Worm (Caenorhabditis elegans) whole organism, L1 larva: ENCODE data around the gene nlp-2.

Experiments used
- C34B4.2 ChIP-seq: sonication (generic microtip); optimal IDR thresholded peaks from 2 replicates; lab custom pipeline; 2017; ENCODE audit warnings: mild to moderate bottlenecking, missing genetic modification characterization, missing compliant biosample characterization
- Y116A8C.19 ChIP-seq: sonication (generic microtip); optimal IDR thresholded peaks from 2 replicates; lab custom pipeline; 2016; ENCODE audit warnings: missing compliant biosample characterization, missing genetic modification characterization, borderline replicate concordance
- aly-2 ChIP-seq: fragments of 150-350 bp; optimal IDR thresholded peaks from 2 replicates; lab custom pipeline; 2014; ENCODE audit warnings: missing biosample characterization, missing genetic modification characterization
- ama-1 ChIP-seq: fragments of 150-350 bp; optimal IDR thresholded peaks from 2 replicates; lab custom pipeline; 2014
- blmp-1 ChIP-seq: fragments of 150-350 bp; optimal IDR thresholded peaks from 2 replicates; lab custom pipeline; 2014; ENCODE audit warnings: missing biosample characterization, missing genetic modification characterization
- ceh-63 ChIP-seq: fragments of 200-800 bp; sonication (Bioruptor generic); optimal IDR thresholded peaks from 2 replicates; lab custom pipeline; 2018; ENCODE audit warnings: mild to moderate bottlenecking, missing genetic modification characterization, missing compliant biosample characterization
- ceh-8 ChIP-seq: fragments of 200-800 bp; sonication (Bioruptor generic); optimal IDR thresholded peaks from 2 replicates; lab custom pipeline; 2018; ENCODE audit warnings: mild to moderate bottlenecking, missing genetic modification characterization, moderate library complexity, missing compliant biosample characterization
- ceh-82 ChIP-seq, 3 experiments: fragments of 150-350 bp in 1 of 3; sonication (generic microtip) in 2 of 3; optimal IDR thresholded peaks; 2 replicates each; lab custom pipeline; 2014 to 2017; ENCODE audit warnings: missing biosample characterization in 3 of 3, missing genetic modification characterization in 3 of 3
- ceh-88 ChIP-seq: fragments of 200-800 bp; sonication (Bioruptor generic); IDR thresholded peaks from 2 replicates; pipeline ENCODE4 v1.3.6; 2022; ENCODE audit warnings: missing genetic modification characterization, missing compliant biosample characterization
- dsc-1 ChIP-seq: sonication (generic microtip); optimal IDR thresholded peaks from 2 replicates; lab custom pipeline; 2016; ENCODE audit warnings: mild to moderate bottlenecking, missing genetic modification characterization, missing compliant biosample characterization
- efl-1 ChIP-seq, 4 experiments: fragments of 150-350 bp; optimal IDR thresholded peaks in 3 of 4; peaks in 1 of 4; 1 replicate in 1 of 4; 2 replicates in 3 of 4; lab custom pipeline; 2014; ENCODE audit warnings: missing biosample characterization in 2 of 4, missing genetic modification characterization in 2 of 4, missing genetic modification reagents in 2 of 4
- egl-27 ChIP-seq, 2 experiments: fragments of 150-350 bp in 1 of 2; sonication (generic microtip); optimal IDR thresholded peaks; 3 replicates each; lab custom pipeline; 2017 to 2018; ENCODE audit warnings: missing biosample characterization in 2 of 2, missing genetic modification characterization in 2 of 2, missing genetic modification reagents in 2 of 2
- elt-2 ChIP-seq: sonication (generic microtip); optimal IDR thresholded peaks from 2 replicates; lab custom pipeline; 2016; ENCODE audit warnings: missing genetic modification characterization, mild to moderate bottlenecking, inconsistent platforms, missing compliant biosample characterization, missing genetic modification reagents
- fkh-10 ChIP-seq: sonication (generic microtip); optimal IDR thresholded peaks from 2 replicates; lab custom pipeline; 2017; ENCODE audit warnings: missing biosample characterization, missing genetic modification reagents, missing genetic modification characterization
- hlh-4 ChIP-seq: sonication (generic microtip); optimal IDR thresholded peaks from 2 replicates; lab custom pipeline; 2016; ENCODE audit warnings: mild to moderate bottlenecking, missing genetic modification characterization, missing compliant biosample characterization
- hpl-2 ChIP-seq: fragments of 150-350 bp; optimal IDR thresholded peaks from 2 replicates; lab custom pipeline; 2014; ENCODE audit warnings: missing biosample characterization, missing genetic modification reagents, missing genetic modification characterization
- isw-1 ChIP-seq: fragments of 200-800 bp; sonication (Bioruptor generic); IDR thresholded peaks from 2 replicates; pipeline ENCODE4 v1.3.6; 2022; ENCODE audit warnings: missing genetic modification characterization, missing compliant biosample characterization
- lin-14 ChIP-seq: fragments of 200-800 bp; sonication (Bioruptor generic); optimal IDR thresholded peaks from 2 replicates; lab custom pipeline; 2018; ENCODE audit warnings: mild to moderate bottlenecking, missing genetic modification characterization, moderate library complexity, missing compliant biosample characterization
- lin-15B ChIP-seq: fragments of 150-350 bp; sonication (generic microtip); optimal IDR thresholded peaks from 3 replicates; lab custom pipeline; 2014; ENCODE audit warnings: missing biosample characterization, missing genetic modification characterization
- lin-35 ChIP-seq, 2 experiments: fragments of 150-350 bp; optimal IDR thresholded peaks; 2 replicates each; lab custom pipeline; 2014; ENCODE audit warnings: missing biosample characterization in 2 of 2, missing genetic modification characterization in 2 of 2, missing genetic modification reagents in 2 of 2
- lir-3 ChIP-seq: sonication (generic microtip); optimal IDR thresholded peaks from 2 replicates; lab custom pipeline; 2016; ENCODE audit warnings: mild to moderate bottlenecking, missing genetic modification characterization, moderate library complexity, missing compliant biosample characterization; ENCODE audit not compliant: poor library complexity
- mab-9 ChIP-seq: fragments of 200-800 bp; sonication (Bioruptor generic); IDR thresholded peaks from 2 replicates; pipeline ENCODE4 v1.3.6; 2022; ENCODE audit warnings: missing genetic modification reagents, missing genetic modification characterization, missing compliant biosample characterization
- mdl-1 ChIP-seq, 2 experiments: fragments of 150-350 bp; optimal IDR thresholded peaks; 2 replicates each; lab custom pipeline; 2014 to 2017; ENCODE audit warnings: missing biosample characterization in 2 of 2, missing genetic modification characterization in 2 of 2, inconsistent platforms in 1 of 2
- mef-2 ChIP-seq: fragments of 150-350 bp; optimal IDR thresholded peaks from 2 replicates; lab custom pipeline; 2014; ENCODE audit warnings: missing biosample characterization, missing genetic modification characterization
- mep-1 ChIP-seq: fragments of 150-350 bp; optimal IDR thresholded peaks from 2 replicates; lab custom pipeline; 2014; ENCODE audit warnings: missing biosample characterization, missing genetic modification characterization
- nhr-11 ChIP-seq: fragments of 150-350 bp; optimal IDR thresholded peaks from 2 replicates; lab custom pipeline; 2014; ENCODE audit warnings: missing biosample characterization, missing genetic modification characterization
- nhr-12 ChIP-seq: sonication (generic microtip); optimal IDR thresholded peaks from 2 replicates; lab custom pipeline; 2017; ENCODE audit warnings: missing biosample characterization, missing genetic modification characterization
- nhr-237 ChIP-seq: fragments of 150-350 bp; optimal IDR thresholded peaks from 2 replicates; lab custom pipeline; 2014; ENCODE audit warnings: missing biosample characterization, missing genetic modification characterization
- nhr-28 ChIP-seq: fragments of 150-350 bp; optimal IDR thresholded peaks from 2 replicates; lab custom pipeline; 2014; ENCODE audit warnings: missing biosample characterization, missing genetic modification characterization
- nhr-47 ChIP-seq: sonication (generic microtip); optimal IDR thresholded peaks from 2 replicates; lab custom pipeline; 2016; ENCODE audit warnings: mild to moderate bottlenecking, missing genetic modification characterization, moderate library complexity, missing compliant biosample characterization
- nhr-77 ChIP-seq: fragments of 150-350 bp; optimal IDR thresholded peaks from 2 replicates; lab custom pipeline; 2014; ENCODE audit warnings: missing biosample characterization, missing genetic modification characterization
- nhr-84 ChIP-seq: sonication (generic microtip); optimal IDR thresholded peaks from 2 replicates; lab custom pipeline; 2017; ENCODE audit warnings: missing biosample characterization, missing genetic modification characterization
- nhr-90 ChIP-seq: sonication (generic microtip); optimal IDR thresholded peaks from 2 replicates; lab custom pipeline; 2016; ENCODE audit warnings: mild to moderate bottlenecking, missing genetic modification characterization, missing compliant biosample characterization; ENCODE audit not compliant: poor library complexity
- pag-3 ChIP-seq: sonication (generic microtip); optimal IDR thresholded peaks from 2 replicates; lab custom pipeline; 2017; ENCODE audit warnings: missing genetic modification characterization, mild to moderate bottlenecking, missing compliant biosample characterization, antibody characterized with exemption, borderline replicate concordance; ENCODE audit not compliant: insufficient read depth
- pax-3 ChIP-seq: fragments of 200-800 bp; sonication (Bioruptor generic); optimal IDR thresholded peaks from 2 replicates; lab custom pipeline; 2018; ENCODE audit warnings: mild to moderate bottlenecking, missing genetic modification characterization, moderate library complexity, missing compliant biosample characterization
- pqm-1 ChIP-seq: sonication (generic microtip); optimal IDR thresholded peaks from 3 replicates; lab custom pipeline; 2017; ENCODE audit warnings: missing biosample characterization, missing genetic modification characterization
- skn-1 ChIP-seq: fragments of 150-350 bp; optimal IDR thresholded peaks from 2 replicates; lab custom pipeline; 2014; ENCODE audit warnings: missing biosample characterization, missing genetic modification characterization
- snpc-4 ChIP-seq: fragments of 150-350 bp; optimal IDR thresholded peaks from 2 replicates; lab custom pipeline; 2014; ENCODE audit warnings: missing biosample characterization, missing genetic modification characterization
- snu-23 ChIP-seq: sonication (generic microtip); optimal IDR thresholded peaks from 2 replicates; lab custom pipeline; 2016; ENCODE audit warnings: missing genetic modification characterization, missing compliant biosample characterization
- tbx-2 ChIP-seq: sonication (generic microtip); optimal IDR thresholded peaks from 2 replicates; lab custom pipeline; 2016; ENCODE audit warnings: missing genetic modification characterization, missing compliant biosample characterization
- tlp-1 ChIP-seq: fragments of 150-350 bp; optimal IDR thresholded peaks from 2 replicates; lab custom pipeline; 2014; ENCODE audit warnings: missing biosample characterization, missing genetic modification characterization
- unc-130 ChIP-seq: fragments of 150-350 bp; optimal IDR thresholded peaks from 2 replicates; lab custom pipeline; 2017; ENCODE audit warnings: missing biosample characterization, missing genetic modification characterization, inconsistent platforms
- vab-15 ChIP-seq: sonication (generic microtip); optimal IDR thresholded peaks from 2 replicates; lab custom pipeline; 2017; ENCODE audit warnings: missing genotype, mild to moderate bottlenecking, missing genetic modification characterization, missing compliant biosample characterization
- xbp-1 ChIP-seq: sonication (generic microtip); optimal IDR thresholded peaks from 2 replicates; lab custom pipeline; 2016; ENCODE audit warnings: missing genetic modification characterization, missing compliant biosample characterization
- zip-4 ChIP-seq: fragments of 200-800 bp; sonication (Bioruptor generic); optimal IDR thresholded peaks from 2 replicates; lab custom pipeline; 2018; ENCODE audit warnings: mild to moderate bottlenecking, missing genetic modification characterization, moderate library complexity, missing compliant biosample characterization
- ztf-11 ChIP-seq, 2 experiments: sonication (generic microtip); optimal IDR thresholded peaks; 2 replicates each; lab custom pipeline; 2016 to 2017; ENCODE audit warnings: missing genetic modification characterization in 2 of 2, missing biosample characterization in 1 of 2, missing compliant biosample characterization in 1 of 2

Gene nlp-2

ce11 chrX:2320539-2320938 lies 24.0 kb downstream of the nlp-2 start:
- TF ChIP-seq efl-1 (optimal IDR thresholded peaks at IDR 0.05; lab: Kevin White, UChicago) (no peak), efl-1 (GFP tag; optimal IDR thresholded peaks at IDR 0.05 in 1 of 2; lab: Kevin White, UChicago) (no peak), hpl-2 (GFP tag; lab: Kevin White, UChicago) (no peak), ama-1 (lab: Kevin White, UChicago) (peak; percentile 17), pag-3 (tag; lab: Kevin White, UChicago) (no peak), nhr-11 (tag; lab: Kevin White, UChicago) (no peak), nhr-237 (tag; lab: Kevin White, UChicago) (no peak), pqm-1 (tag; lab: Kevin White, UChicago) (peak; percentile 34), lin-35 (GFP tag; optimal IDR thresholded peaks at IDR 0.05; lab: Kevin White, UChicago) (peak in 1 of 2 experiments; percentile 16), elt-2 (peak; percentile 74)

ce11 chrX:2319238-2319637 lies 25.3 kb downstream of the nlp-2 start, which contains the start of gene aakg-4:
aakg-4 (minus strand) TSS chrX:2319338.
- TF ChIP-seq unc-130 (no peak), zip-4 (GFP tag; lab: Kevin White, UChicago) (no peak), nhr-28 (tag; lab: Kevin White, UChicago) (no peak), snu-23 (GFP tag; lab: Kevin White, UChicago) (no peak), blmp-1 (tag; lab: Kevin White, UChicago) (no peak), isw-1 (GFP tag; lab: Robert Waterston, UW) (no peak), ceh-63 (no peak), egl-27 (tag; optimal IDR thresholded peaks at IDR 0.05; lab: Kevin White, UChicago) (no peak), ceh-82 (tag; optimal IDR thresholded peaks at IDR 0.05; lab: Kevin White, UChicago) (no peak), vab-15 (tag; lab: Kevin White, UChicago) (no peak), lir-3 (no peak), lin-35 (GFP tag; optimal IDR thresholded peaks at IDR 0.05; lab: Kevin White, UChicago) (no peak), ama-1 (lab: Kevin White, UChicago) (no peak), lin-15B (no peak)

ce11 chrX:2317480-2317879 lies 27.1 kb downstream of the nlp-2 start:
- TF ChIP-seq nhr-90 (tag; lab: Kevin White, UChicago) (peak; percentile 57), pax-3 (tag; lab: Kevin White, UChicago) (no peak), skn-1 (tag; lab: Kevin White, UChicago) (no peak), ceh-88 (GFP tag; lab: Robert Waterston, UW) (no peak), ztf-11 (tag; optimal IDR thresholded peaks at IDR 0.05; lab: Kevin White, UChicago) (no peak), xbp-1 (no peak), mep-1 (no peak), Y116A8C.19 (tag; lab: Kevin White, UChicago) (no peak), ceh-8 (no peak), nhr-84 (no peak), elt-2 (no peak), lin-14 (GFP tag; lab: Kevin White, UChicago) (peak; percentile 51), snpc-4 (no peak), ama-1 (lab: Kevin White, UChicago) (no peak), tlp-1 (tag; lab: Kevin White, UChicago) (no peak), blmp-1 (tag; lab: Kevin White, UChicago) (no peak), aly-2 (tag; lab: Kevin White, UChicago) (no peak), mab-9 (GFP tag; lab: Robert Waterston, UW) (no peak), snu-23 (GFP tag; lab: Kevin White, UChicago) (peak; percentile 63), C34B4.2 (no peak), lir-3 (peak; percentile 12), lin-15B (no peak), mdl-1 (tag; optimal IDR thresholded peaks at IDR 0.05; lab: Kevin White, UChicago) (peak in 1 of 2 experiments; percentile 34), egl-27 (tag; optimal IDR thresholded peaks at IDR 0.05; lab: Kevin White, UChicago) (no peak), pag-3 (tag; lab: Kevin White, UChicago) (no peak), hlh-4 (tag; lab: Kevin White, UChicago) (no peak), nhr-77 (tag; lab: Kevin White, UChicago) (no peak), nhr-12 (tag; lab: Kevin White, UChicago) (no peak), fkh-10 (GFP tag; lab: Kevin White, UChicago) (no peak), hpl-2 (GFP tag; lab: Kevin White, UChicago) (no peak), mef-2 (tag; lab: Kevin White, UChicago) (no peak), vab-15 (tag; lab: Kevin White, UChicago) (no peak), dsc-1 (tag; lab: Kevin White, UChicago) (no peak), efl-1 (optimal IDR thresholded peaks at IDR 0.05; lab: Kevin White, UChicago) (no peak), efl-1 (GFP tag; optimal IDR thresholded peaks at IDR 0.05 in 1 of 2; lab: Kevin White, UChicago) (no peak), zip-4 (GFP tag; lab: Kevin White, UChicago) (no peak), nhr-28 (tag; lab: Kevin White, UChicago) (no peak), tbx-2 (tag; lab: Kevin White, UChicago) (peak; percentile 5), nhr-47 (tag; lab: Kevin White, UChicago) (no peak)
